Worm (Caenorhabditis elegans): ENCODE results near the gene ZK686.1.

Gene ZK686.1

ce11 chrIII:7724433-7724832 lies 48.5 kb upstream of the ZK686.1 start:
- TF ChIP-seq hlh-30 (tag; optimal IDR thresholded peaks at IDR 0.05; ENCODE audit: insufficient read depth) (peak; percentile 13), ceh-32 (tag; optimal IDR thresholded peaks at IDR 0.05; ENCODE audit: poor library complexity) (peak; percentile 2), spr-1 (tag; optimal IDR thresholded peaks at IDR 0.05) (no peak), ctbp-1 (GFP tag; IDR thresholded peaks at IDR 0.05) (peak; percentile 52), lsy-2 (tag; optimal IDR thresholded peaks at IDR 0.05) (peak in 1 of 2 experiments; percentile 24), mes-2 (tag; optimal IDR thresholded peaks at IDR 0.05; ENCODE audit: poor library complexity, severe bottlenecking) (peak; percentile 36), mdl-1 (tag; optimal IDR thresholded peaks at IDR 0.05) (peak in 1 of 2 experiments; percentile 37), fos-1 (tag; optimal IDR thresholded peaks at IDR 0.05) (no peak), mep-1 (tag; optimal IDR thresholded peaks at IDR 0.05) (peak; percentile 23), lim-7 (GFP tag; IDR thresholded peaks at IDR 0.05) (0 out of 2 replicates have a peak, but pooled peaks have one; percentile 6), unc-130 (GFP tag; optimal IDR thresholded peaks at IDR 0.05) (no peak), madf-9 (GFP tag; conservative IDR thresholded peaks at IDR 0.05) (no peak), aha-1 (tag) (peak; percentile 96), zfp-3 (GFP tag; conservative IDR thresholded peaks at IDR 0.05) (0 out of 2 replicates have a peak, but pooled peaks have one; percentile 30), T26A8.4 (GFP tag; IDR thresholded peaks at IDR 0.05) (0 out of 2 replicates have a peak, but pooled peaks have one; percentile 8), dmd-6 (GFP tag; IDR thresholded peaks at IDR 0.05) (peak; percentile 36), hlh-11 (tag; optimal IDR thresholded peaks at IDR 0.05) (peak; percentile 23)

ce11 chrIII:7725483-7726250 lies 47.3 kb upstream of the ZK686.1 start:
- TF ChIP-seq lin-13 (GFP tag; optimal IDR thresholded peaks at IDR 0.05), result no peak
- peak; percentile 23 for TF ChIP-seq fkh-10 (GFP tag; optimal IDR thresholded peaks at IDR 0.05)
- peak; percentile 27 to 43 for TF ChIP-seq lsy-2 (tag; optimal IDR thresholded peaks at IDR 0.05)
- no peak for TF ChIP-seq snpc-4 (tag; optimal IDR thresholded peaks at IDR 0.05)
- no peak for TF ChIP-seq zip-2 (tag; optimal IDR thresholded peaks at IDR 0.05)
- TF ChIP-seq ama-1 (optimal IDR thresholded peaks at IDR 0.05), result no peak
- TF ChIP-seq ceh-62 (tag; optimal IDR thresholded peaks at IDR 0.05), result no peak
- TF ChIP-seq ceh-32 (tag; optimal IDR thresholded peaks at IDR 0.05; ENCODE audit: poor library complexity), result no peak
- TF ChIP-seq egl-43 (GFP tag; IDR thresholded peaks at IDR 0.05), result peak; percentile 56; the same call in 1 of the 2 replicates
- TF ChIP-seq spr-3 (GFP tag; optimal IDR thresholded peaks at IDR 0.05), result no peak
- TF ChIP-seq unc-130 (GFP tag; optimal IDR thresholded peaks at IDR 0.05), result no peak
- peak in 1 of 2 experiments; percentile 92 for TF ChIP-seq unc-62 (GFP tag; optimal IDR thresholded peaks at IDR 0.05 in 1 of 2)
- TF ChIP-seq unc-62 (tag; optimal IDR thresholded peaks at IDR 0.05), result no peak
- TF ChIP-seq nhr-111 (GFP tag; optimal IDR thresholded peaks at IDR 0.05), result no peak
- TF ChIP-seq arid-1 (GFP tag; conservative IDR thresholded peaks at IDR 0.05), result no peak
- TF ChIP-seq hlh-11 (tag; optimal IDR thresholded peaks at IDR 0.05), result peak; percentile 17
- TF ChIP-seq nhr-48 (tag; optimal IDR thresholded peaks at IDR 0.05), result no peak
- peak; percentile 62 for TF ChIP-seq hmg-1.1 (GFP tag; IDR thresholded peaks at IDR 0.05)
- no peak for TF ChIP-seq nhr-237 (tag; optimal IDR thresholded peaks at IDR 0.05)
- peak in 1 of 2 experiments; percentile 16 for TF ChIP-seq mdl-1 (tag; optimal IDR thresholded peaks at IDR 0.05)
- TF ChIP-seq php-3 (GFP tag; IDR thresholded peaks at IDR 0.05), result no peak
- TF ChIP-seq lim-7 (GFP tag; IDR thresholded peaks at IDR 0.05), result no peak
- TF ChIP-seq lin-39 (tag; optimal IDR thresholded peaks at IDR 0.05), result no peak
- TF ChIP-seq aha-1 (tag), result no peak
- TF ChIP-seq nhr-11 (tag; optimal IDR thresholded peaks at IDR 0.05), result no peak
- no peak for TF ChIP-seq gei-8 (GFP tag; optimal IDR thresholded peaks at IDR 0.05)
- no peak for TF ChIP-seq dpl-1 (GFP tag; optimal IDR thresholded peaks at IDR 0.05)
- TF ChIP-seq pha-4 (GFP tag; IDR thresholded peaks at IDR 0.05), result no peak
- no peak for TF ChIP-seq pha-4 (tag; optimal IDR thresholded peaks at IDR 0.05)
- no peak for TF ChIP-seq snpc-1.2 (GFP tag; IDR thresholded peaks at IDR 0.05)
- TF ChIP-seq lir-3 (tag; optimal IDR thresholded peaks at IDR 0.05), result no peak
- TF ChIP-seq ztf-7 (tag; optimal IDR thresholded peaks at IDR 0.05), result no peak
- peak; percentile 13 for TF ChIP-seq F37D6.2 (tag; optimal IDR thresholded peaks at IDR 0.05)
- TF ChIP-seq ctbp-1 (GFP tag; IDR thresholded peaks at IDR 0.05), result 0 out of 2 replicates have a peak, but pooled peaks have one; percentile 34
- no peak for TF ChIP-seq pqm-1 (tag; optimal IDR thresholded peaks at IDR 0.05)
- TF ChIP-seq zip-11 (GFP tag; IDR thresholded peaks at IDR 0.05), result no peak
- no peak for TF ChIP-seq sdz-12 (GFP tag; optimal IDR thresholded peaks at IDR 0.05)
- TF ChIP-seq nhr-41 (GFP tag; IDR thresholded peaks at IDR 0.05), result no peak
- TF ChIP-seq rbr-2 (tag; optimal IDR thresholded peaks at IDR 0.05), result peak; percentile 3

Measured in whole organism, L4 larva.